Fruit fly (Drosophila melanogaster) whole organism, embryonic: ENCODE results near the gene CG32313.
A peak's percentile ranks its signal among the peaks of the same experiment; 100 is the strongest.

Experiments
- Adf1 ChIP-seq: fragments of 200-800 bp; sonication (Bioruptor generic); IDR thresholded peaks from 2 replicates; pipeline ENCODE4 v1.3.6; 2022; ENCODE audit warnings: missing biosample characterization, missing genetic modification characterization
- Aef1 ChIP-seq: fragments of 200-800 bp; sonication (Bioruptor generic); IDR thresholded peaks from 3 replicates; pipeline ENCODE4 v1.3.6; 2022; ENCODE audit warnings: missing biosample characterization, missing genetic modification characterization
- Asciz ChIP-seq: fragments of 200-800 bp; sonication (Bioruptor generic); optimal IDR thresholded peaks from 2 replicates; lab custom pipeline; 2017; ENCODE audit warnings: missing biosample characterization, mild to moderate bottlenecking, missing genetic modification characterization, missing genetic modification reagents
- CG10979 ChIP-seq: fragments of 200-800 bp; sonication (Bioruptor generic); optimal IDR thresholded peaks from 2 replicates; lab custom pipeline; 2018; ENCODE audit warnings: missing biosample characterization, mild to moderate bottlenecking, missing genetic modification characterization, moderate library complexity
- CG12744 ChIP-seq: fragments of 200-800 bp; sonication (Bioruptor generic); optimal IDR thresholded peaks from 2 replicates; lab custom pipeline; 2016; ENCODE audit warnings: missing biosample characterization, missing genetic modification characterization
- CG12769 ChIP-seq: fragments of 200-800 bp; sonication (Bioruptor generic); optimal IDR thresholded peaks from 2 replicates; lab custom pipeline; 2019; ENCODE audit warnings: missing biosample characterization, mild to moderate bottlenecking, missing genetic modification characterization, moderate library complexity
- CG12942 ChIP-seq: fragments of 200-800 bp; sonication (Bioruptor generic); optimal IDR thresholded peaks from 3 replicates; lab custom pipeline; 2016; ENCODE audit warnings: missing biosample characterization, missing genetic modification characterization
- CG14860 ChIP-seq: fragments of 200-800 bp; sonication (Bioruptor generic); IDR thresholded peaks from 3 replicates; pipeline ENCODE4 v1.3.6; 2022; ENCODE audit warnings: missing biosample characterization, missing genetic modification characterization; ENCODE audit not compliant: partially characterized antibody
- CG15514 ChIP-seq: fragments of 200-800 bp; sonication (Bioruptor generic); optimal IDR thresholded peaks from 3 replicates; lab custom pipeline; 2017; ENCODE audit warnings: missing biosample characterization, missing genetic modification characterization, mild to moderate bottlenecking, moderate library complexity, missing genetic modification reagents
- CG1602 ChIP-seq: fragments of 200-800 bp; sonication (Bioruptor generic); optimal IDR thresholded peaks from 3 replicates; lab custom pipeline; 2016; ENCODE audit warnings: missing biosample characterization, missing genetic modification characterization
- CG16813 ChIP-seq: fragments of 200-800 bp; sonication (Bioruptor generic); IDR thresholded peaks from 3 replicates; pipeline ENCODE4 v1.3.6; 2022; ENCODE audit warnings: missing biosample characterization, missing genetic modification characterization; ENCODE audit not compliant: partially characterized antibody
- CG30431 ChIP-seq: fragments of 200-800 bp; sonication (Bioruptor generic); optimal IDR thresholded peaks from 2 replicates; lab custom pipeline; 2017; ENCODE audit warnings: missing biosample characterization, missing genetic modification characterization
- CG4282 ChIP-seq: fragments of 200-800 bp; sonication (Bioruptor generic); optimal IDR thresholded peaks from 2 replicates; lab custom pipeline; 2016; ENCODE audit warnings: missing biosample characterization, missing genetic modification characterization
- CG4360 ChIP-seq: fragments of 200-800 bp; sonication (Bioruptor generic); IDR thresholded peaks from 2 replicates; pipeline ENCODE4 v1.3.6; 2022; ENCODE audit warnings: missing biosample characterization, missing genetic modification characterization
- CG5245 ChIP-seq: fragments of 200-800 bp; sonication (Bioruptor generic); optimal IDR thresholded peaks from 3 replicates; lab custom pipeline; 2016; ENCODE audit warnings: missing biosample characterization, missing genetic modification characterization
- CG6254 ChIP-seq: fragments of 200-800 bp; sonication (Bioruptor generic); optimal IDR thresholded peaks from 3 replicates; lab custom pipeline; 2017; ENCODE audit warnings: mild to moderate bottlenecking, missing biosample characterization, missing genetic modification reagents, missing genetic modification characterization
- CG6765 ChIP-seq: fragments of 200-800 bp; sonication (Bioruptor generic); optimal IDR thresholded peaks from 3 replicates; lab custom pipeline; 2017; ENCODE audit warnings: missing biosample characterization, mild to moderate bottlenecking, missing genetic modification characterization
- CG7556 ChIP-seq: fragments of 200-800 bp; sonication (Bioruptor generic); optimal IDR thresholded peaks from 2 replicates; lab custom pipeline; 2017; ENCODE audit warnings: missing biosample characterization, mild to moderate bottlenecking, missing genetic modification characterization
- CG7839 ChIP-seq: fragments of 200-800 bp; sonication (Bioruptor generic); optimal IDR thresholded peaks from 3 replicates; lab custom pipeline; 2018; ENCODE audit warnings: missing biosample characterization, mild to moderate bottlenecking, missing genetic modification characterization, moderate library complexity
- CG8281 ChIP-seq: fragments of 200-800 bp; sonication (Bioruptor generic); optimal IDR thresholded peaks from 2 replicates; lab custom pipeline; 2018; ENCODE audit warnings: missing biosample characterization, mild to moderate bottlenecking, missing genetic modification characterization, moderate library complexity
- CG9437 ChIP-seq: fragments of 200-800 bp; sonication (Bioruptor generic); optimal IDR thresholded peaks from 2 replicates; lab custom pipeline; 2018; ENCODE audit warnings: missing biosample characterization, mild to moderate bottlenecking, missing genetic modification characterization
- CTCF ChIP-seq: fragments of 200-800 bp; sonication (Bioruptor generic); optimal IDR thresholded peaks from 2 replicates; lab custom pipeline; 2017; ENCODE audit warnings: missing biosample characterization, mild to moderate bottlenecking, missing genetic modification characterization, moderate library complexity
- Dbx ChIP-seq: fragments of 200-800 bp; sonication (Bioruptor generic); IDR thresholded peaks from 3 replicates; pipeline ENCODE4 v1.3.6; 2022; ENCODE audit warnings: missing biosample characterization, missing genetic modification characterization
- MTF-1 ChIP-seq: fragments of 200-800 bp; sonication (Bioruptor generic); optimal IDR thresholded peaks from 2 replicates; lab custom pipeline; 2018; ENCODE audit warnings: missing biosample characterization, mild to moderate bottlenecking, missing genetic modification characterization, borderline replicate concordance
- NfI ChIP-seq: fragments of 200-800 bp; sonication (Bioruptor generic); optimal IDR thresholded peaks from 3 replicates; lab custom pipeline; 2018; ENCODE audit warnings: missing biosample characterization, mild to moderate bottlenecking, missing genetic modification characterization, moderate library complexity
- Pdp1 ChIP-seq, 2 experiments: fragments of 200-800 bp; sonication (Bioruptor generic); optimal IDR thresholded peaks; 3 replicates each; lab custom pipeline; 2016; ENCODE audit warnings: missing biosample characterization in 2 of 2, missing genetic modification characterization in 2 of 2, mild to moderate bottlenecking in 1 of 2, moderate library complexity in 1 of 2
- Trl ChIP-seq, 3 experiments: fragments of >200 bp in 2 of 3; fragments of 200-800 bp in 1 of 3; sonication (Bioruptor generic) in 1 of 3; optimal IDR thresholded peaks; 2 replicates in 1 of 3; 3 replicates in 2 of 3; lab custom pipeline; 2016 to 2017; ENCODE audit warnings: missing biosample characterization in 1 of 3, missing genetic modification characterization in 1 of 3
- chif ChIP-seq, 2 experiments: fragments of 200-800 bp; sonication (Bioruptor generic); optimal IDR thresholded peaks; 3 replicates each; lab custom pipeline; 2016; ENCODE audit warnings: missing biosample characterization in 2 of 2, missing genetic modification characterization in 2 of 2
- chinmo ChIP-seq: fragments of 200-800 bp; sonication (Bioruptor generic); IDR thresholded peaks from 4 replicates; pipeline ENCODE4 v1.3.6; 2022; ENCODE audit warnings: missing biosample characterization, missing genetic modification characterization; ENCODE audit not compliant: partially characterized antibody
- corto ChIP-seq: fragments of 200-800 bp; sonication (Bioruptor generic); optimal IDR thresholded peaks from 2 replicates; lab custom pipeline; 2016; ENCODE audit warnings: missing biosample characterization, mild to moderate bottlenecking, missing genetic modification characterization, moderate library complexity
- dimm ChIP-seq: fragments of 200-800 bp; sonication (Bioruptor generic); IDR thresholded peaks from 2 replicates; pipeline ENCODE4 v1.3.6; 2022; ENCODE audit warnings: missing biosample characterization, missing genetic modification characterization
- emc ChIP-seq: fragments of 200-800 bp; sonication (Bioruptor generic); optimal IDR thresholded peaks from 2 replicates; lab custom pipeline; 2016; ENCODE audit warnings: missing biosample characterization, missing genetic modification characterization
- gro ChIP-seq: fragments of 200-800 bp; sonication (Bioruptor generic); optimal IDR thresholded peaks from 2 replicates; lab custom pipeline; 2016; ENCODE audit warnings: missing biosample characterization, missing genetic modification characterization
- gsb-n ChIP-seq: fragments of 200-800 bp; sonication (Bioruptor generic); optimal IDR thresholded peaks from 3 replicates; lab custom pipeline; 2018; ENCODE audit warnings: missing biosample characterization, mild to moderate bottlenecking, missing genetic modification characterization
- inv ChIP-seq: fragments of 200-800 bp; sonication (Bioruptor generic); IDR thresholded peaks from 2 replicates; pipeline ENCODE4 v1.3.6; 2022; ENCODE audit warnings: missing biosample characterization, missing genetic modification characterization; ENCODE audit not compliant: partially characterized antibody
- kah ChIP-seq: fragments of 200-800 bp; sonication (Bioruptor generic); optimal IDR thresholded peaks from 2 replicates; lab custom pipeline; 2018; ENCODE audit warnings: missing biosample characterization, mild to moderate bottlenecking, missing genetic modification characterization
- mld ChIP-seq: fragments of 200-800 bp; sonication (Bioruptor generic); IDR thresholded peaks from 3 replicates; pipeline ENCODE4 v1.3.6; 2022; ENCODE audit warnings: missing biosample characterization, missing genetic modification characterization; ENCODE audit not compliant: partially characterized antibody
- nom ChIP-seq: fragments of 200-800 bp; sonication (Bioruptor generic); optimal IDR thresholded peaks from 2 replicates; lab custom pipeline; 2017; ENCODE audit warnings: missing biosample characterization, missing genetic modification characterization, mild to moderate bottlenecking, moderate library complexity, missing genetic modification reagents
- pan ChIP-seq, 4 experiments: fragments of >200 bp in 3 of 4; fragments of 200-800 bp in 1 of 4; sonication (Bioruptor generic) in 1 of 4; optimal IDR thresholded peaks in 3 of 4; IDR thresholded peaks in 1 of 4; 2 replicates each; pipeline versions ENCODE4 v1.3.6 to Lab custom; 2017 to 2022; ENCODE audit warnings: missing biosample characterization in 2 of 4, missing genetic modification characterization in 2 of 4, mixed read lengths in 1 of 4
- prd ChIP-seq, 3 experiments: fragments of >200 bp in 2 of 3; fragments of 200-800 bp in 1 of 3; sonication (Bioruptor generic) in 1 of 3; optimal IDR thresholded peaks in 2 of 3; IDR thresholded peaks in 1 of 3; 2 replicates in 2 of 3; 3 replicates in 1 of 3; pipeline versions ENCODE4 v1.3.6 to Lab custom; 2017 to 2022; ENCODE audit warnings: missing biosample characterization in 1 of 3, missing genetic modification characterization in 1 of 3
- repo ChIP-seq: fragments of 200-800 bp; sonication (Bioruptor generic); optimal IDR thresholded peaks from 2 replicates; lab custom pipeline; 2016; ENCODE audit warnings: missing biosample characterization, missing genetic modification characterization
- run ChIP-seq: fragments of 200-800 bp; sonication (Bioruptor generic); optimal IDR thresholded peaks from 3 replicates; lab custom pipeline; 2018; ENCODE audit warnings: missing biosample characterization, mild to moderate bottlenecking, missing genetic modification characterization
- sd ChIP-seq: fragments of 200-800 bp; sonication (Bioruptor generic); optimal IDR thresholded peaks from 3 replicates; lab custom pipeline; 2018; ENCODE audit warnings: missing biosample characterization, mild to moderate bottlenecking, missing genetic modification characterization, moderate library complexity
- so ChIP-seq: fragments of 200-800 bp; sonication (Bioruptor generic); IDR thresholded peaks from 3 replicates; pipeline ENCODE4 v1.3.6; 2022; ENCODE audit warnings: missing biosample characterization, missing genetic modification characterization
- ssp ChIP-seq: fragments of 200-800 bp; sonication (Bioruptor generic); IDR thresholded peaks from 2 replicates; pipeline ENCODE4 v1.3.6; 2022; ENCODE audit warnings: missing biosample characterization, missing genetic modification characterization
- tll ChIP-seq, 2 experiments: fragments of 200-800 bp in 1 of 2; fragments of >200 bp in 1 of 2; sonication (Bioruptor generic) in 1 of 2; optimal IDR thresholded peaks; 2 replicates each; lab custom pipeline; 2017 to 2019; ENCODE audit warnings: missing biosample characterization in 2 of 2, missing genetic modification characterization in 2 of 2, mild to moderate bottlenecking in 1 of 2, moderate library complexity in 1 of 2
- toy ChIP-seq: fragments of 200-800 bp; sonication (Bioruptor generic); IDR thresholded peaks from 2 replicates; pipeline ENCODE4 v1.3.6; 2022; ENCODE audit warnings: missing biosample characterization, missing genetic modification characterization

CG32313 gene

dm6 chr3L:1550914-1551313, 5.4 kb upstream of the CG32313 start (continued):
- TF ChIP-seq gro (no peak), repo (GFP tag; lab: Kevin White, UChicago) (no peak), Dbx (GFP tag; lab: Robert Waterston, UW) (0 out of 3 replicates have a peak, but pooled peaks have one; percentile 20), Trl (optimal IDR thresholded peaks at IDR 0.05; lab: Kevin White, UChicago) (no peak), Trl (GFP tag; optimal IDR thresholded peaks at IDR 0.05; lab: Kevin White, UChicago) (no peak), run (no peak), kah (GFP tag; lab: Kevin White, UChicago) (no peak), ssp (no peak), emc (GFP tag; lab: Kevin White, UChicago) (no peak)
- TF ChIP-seq, all 482 proteins: peak for 6

- TF ChIP-seq CG6765 (no peak), CG5245 (GFP tag; lab: Kevin White, UChicago) (no peak), CG7556 (no peak), CG1602 (GFP tag; lab: Kevin White, UChicago) (no peak), CG8281 (tag; lab: Kevin White, UChicago) (no peak), so (GFP tag; lab: Robert Waterston, UW) (peak; percentile 49; the same call in 1 of the 3 replicates), gsb-n (no peak), chif (GFP tag; optimal IDR thresholded peaks at IDR 0.05; lab: Kevin White, UChicago) (no peak), corto (GFP tag; lab: Kevin White, UChicago) (no peak), chinmo (GFP tag; lab: Robert Waterston, UW) (peak; percentile 81; the same call in 1 of the 4 replicates), Asciz (no peak), NfI (GFP tag; lab: Kevin White, UChicago) (no peak), CG14860 (0 out of 3 replicates have a peak, but pooled peaks have one; percentile 38), CG4282 (no peak), CG6254 (GFP tag; lab: Kevin White, UChicago) (no peak), dimm (GFP tag; lab: Robert Waterston, UW) (no peak), CG30431 (no peak), CG15514 (GFP tag; lab: Kevin White, UChicago) (peak; percentile 97), tll (GFP tag; optimal IDR thresholded peaks at IDR 0.05; lab: Kevin White, UChicago) (no peak), Adf1 (GFP tag; lab: Robert Waterston, UW) (no peak), CG4360 (GFP tag; lab: Robert Waterston, UW) (no peak), CG12744 (GFP tag; lab: Kevin White, UChicago) (no peak), prd (optimal IDR thresholded peaks at IDR 0.05; lab: Kevin White, UChicago) (no peak), prd (GFP tag; IDR thresholded peaks at IDR 0.05; lab: Robert Waterston, UW) (no peak), CG12769 (peak; percentile 16), CG16813 (GFP tag; lab: Robert Waterston, UW) (no peak), pan (optimal IDR thresholded peaks at IDR 0.05; lab: Kevin White, UChicago) (no peak), pan (GFP tag; optimal IDR thresholded peaks at IDR 0.05 in 1 of 2, IDR thresholded peaks at IDR 0.05 in 1 of 2) (no peak), toy (no peak), nom (no peak), CG12942 (GFP tag; lab: Kevin White, UChicago) (no peak), CTCF (peak; percentile 21), Aef1 (GFP tag; lab: Robert Waterston, UW) (no peak), mld (GFP tag; lab: Robert Waterston, UW) (0 out of 3 replicates have a peak, but pooled peaks have one; percentile 35), CG7839 (tag; lab: Kevin White, UChicago) (no peak), Pdp1 (GFP tag; optimal IDR thresholded peaks at IDR 0.05; lab: Kevin White, UChicago) (peak in 1 of 2 experiments; percentile 4), sd (tag; lab: Kevin White, UChicago) (peak; percentile 51), inv (GFP tag; lab: Robert Waterston, UW) (no peak), CG9437 (GFP tag; lab: Kevin White, UChicago) (peak; percentile 83), CG10979 (tag; lab: Kevin White, UChicago) (no peak), MTF-1 (no peak)
Measured at dm6 chr3L:1549634-1550071, 4.1 kb upstream of the CG32313 start.
